Worm (Caenorhabditis elegans): ENCODE measurements around the gene F56C9.3.

DNA sequence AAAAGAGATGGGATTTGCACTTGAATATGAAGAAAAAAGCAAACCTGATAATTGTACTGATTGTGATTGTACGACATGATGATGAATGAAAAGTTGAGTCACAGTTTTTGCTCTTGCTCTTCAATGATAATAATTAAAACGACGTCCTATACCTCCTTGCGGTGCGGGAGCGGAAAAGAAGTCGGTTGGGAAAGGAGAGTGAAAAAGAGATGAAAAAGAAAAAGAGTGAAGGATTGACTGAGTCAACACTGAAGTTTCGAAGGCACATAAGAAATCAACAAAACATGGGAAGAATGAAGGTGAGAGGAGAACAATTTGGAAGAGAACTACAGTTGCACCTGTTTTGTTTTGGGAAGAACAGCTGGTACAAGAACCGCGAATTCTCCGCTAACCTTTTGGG lies 8.3 kb downstream of the F56C9.3 start, which contains the start of gene F56C9.8:
- TF ChIP-seq dao-5 (tag; optimal IDR thresholded peaks at IDR 0.05) (no peak), him-1 (tag; optimal IDR thresholded peaks at IDR 0.05) (no peak), W03F9.2 (tag; optimal IDR thresholded peaks at IDR 0.05) (no peak)
